Fruit fly (Drosophila melanogaster): ENCODE data around the gene hng3.

hng3 gene

dm6 chr3L:729345-729744 lies 25.9 kb downstream of the hng3 start:
- TF ChIP-seq CG10631 (GFP tag; optimal IDR thresholded peaks at IDR 0.05) (peak; percentile 12), CG16779 (tag; optimal IDR thresholded peaks at IDR 0.05) (no peak), CG3032 (tag; optimal IDR thresholded peaks at IDR 0.05) (no peak), dac (GFP tag; optimal IDR thresholded peaks at IDR 0.05) (no peak), CG6163 (GFP tag; IDR thresholded peaks at IDR 0.05) (no peak), CG15336 (GFP tag; IDR thresholded peaks at IDR 0.05) (no peak), CG8319 (GFP tag; optimal IDR thresholded peaks at IDR 0.05) (no peak), salr (GFP tag; optimal IDR thresholded peaks at IDR 0.05) (no peak), spab (GFP tag; optimal IDR thresholded peaks at IDR 0.05) (peak; percentile 6), esn (GFP tag; optimal IDR thresholded peaks at IDR 0.05) (peak; percentile 74), CG11294 (GFP tag; IDR thresholded peaks at IDR 0.05) (no peak), fkh (GFP tag; optimal IDR thresholded peaks at IDR 0.05) (no peak), Met (GFP tag; optimal IDR thresholded peaks at IDR 0.05) (peak; percentile 77), acj6 (GFP tag; optimal IDR thresholded peaks at IDR 0.05) (peak; percentile 16), Lpt (GFP tag; optimal IDR thresholded peaks at IDR 0.05) (no peak), pdm3 (GFP tag; optimal IDR thresholded peaks at IDR 0.05) (peak; percentile 14), fd85E (GFP tag; optimal IDR thresholded peaks at IDR 0.05) (no peak), CG1621 (tag; optimal IDR thresholded peaks at IDR 0.05) (no peak), CG8119 (GFP tag; IDR thresholded peaks at IDR 0.05) (no peak), eg (GFP tag; IDR thresholded peaks at IDR 0.05) (no peak), CG10669 (GFP tag; optimal IDR thresholded peaks at IDR 0.05) (no peak), OdsH (GFP tag; optimal IDR thresholded peaks at IDR 0.05) (peak; percentile 19), CG31627 (GFP tag; optimal IDR thresholded peaks at IDR 0.05) (peak; percentile 51), Blimp-1 (GFP tag; optimal IDR thresholded peaks at IDR 0.05) (no peak), Eip78C (GFP tag) (peak; percentile 75), Sox102F (GFP tag; optimal IDR thresholded peaks at IDR 0.05) (peak; percentile 62), Gug (GFP tag; IDR thresholded peaks at IDR 0.05) (no peak), Hr4 (GFP tag; optimal IDR thresholded peaks at IDR 0.05) (no peak), fd59A (GFP tag; optimal IDR thresholded peaks at IDR 0.05) (no peak), CG7368 (GFP tag; optimal IDR thresholded peaks at IDR 0.05) (no peak), CG6792 (GFP tag; optimal IDR thresholded peaks at IDR 0.05) (peak; percentile 32), CG6854 (GFP tag; optimal IDR thresholded peaks at IDR 0.05) (peak; percentile 52), Ets96B (tag; optimal IDR thresholded peaks at IDR 0.05) (no peak), CG34406 (GFP tag; optimal IDR thresholded peaks at IDR 0.05) (peak; percentile 13), dsx (GFP tag; optimal IDR thresholded peaks at IDR 0.05; ENCODE audit: poor library complexity, severe bottlenecking) (no peak), CG6276 (GFP tag; optimal IDR thresholded peaks at IDR 0.05) (no peak), CG6808 (GFP tag; optimal IDR thresholded peaks at IDR 0.05) (no peak), Eip75B (GFP tag; optimal IDR thresholded peaks at IDR 0.05) (peak; percentile 51), lz (GFP tag; optimal IDR thresholded peaks at IDR 0.05) (peak; percentile 55), CG11762 (GFP tag; optimal IDR thresholded peaks at IDR 0.05; ENCODE audit: insufficient read depth) (no peak), Sox14 (GFP tag; optimal IDR thresholded peaks at IDR 0.05) (peak; percentile 17), topi (GFP tag; optimal IDR thresholded peaks at IDR 0.05) (peak; percentile 49), svp (GFP tag) (peak; percentile 86), ss (GFP tag; optimal IDR thresholded peaks at IDR 0.05) (no peak), net (GFP tag; optimal IDR thresholded peaks at IDR 0.05) (no peak), Sox15 (GFP tag; optimal IDR thresholded peaks at IDR 0.05) (no peak), Hr38 (GFP tag; optimal IDR thresholded peaks at IDR 0.05) (no peak), vri (GFP tag; optimal IDR thresholded peaks at IDR 0.05) (peak; percentile 11), Eip93F (GFP tag; optimal IDR thresholded peaks at IDR 0.05) (peak; percentile 66), Smox (GFP tag; optimal IDR thresholded peaks at IDR 0.05) (peak; percentile 56), Hr39 (GFP tag; optimal IDR thresholded peaks at IDR 0.05) (peak; percentile 53), CG3919 (GFP tag; optimal IDR thresholded peaks at IDR 0.05) (peak; percentile 57), achi (GFP tag; optimal IDR thresholded peaks at IDR 0.05) (no peak)

Data from whole organism, prepupa.